Fruit fly (Drosophila melanogaster) ovary, adult (tissue): ENCODE measurements around the gene Coq5.
"Not testable (repeated sequence)": the region's sequence is repeated elsewhere in the genome, so short reads cannot be mapped to it uniquely, and the experiment has no call there.

ENCODE experiments used
- CG17801 ChIP-seq: fragments of 200-800 bp; optimal IDR thresholded peaks from 2 replicates; lab custom pipeline; 2019; ENCODE audit warnings: missing biosample characterization, mild to moderate bottlenecking, missing genetic modification characterization, moderate library complexity; ENCODE audit not compliant: partially characterized antibody

Gene Coq5

dm6 chrX:13226478-13226877, 32.1 kb upstream of the Coq5 start:
- no peak for TF ChIP-seq CG17801

- TF ChIP-seq CG17801, result no peak
These were observed 30.5 kb upstream of the Coq5 start for dm6 chrX:13224846-13225245.

DNA sequence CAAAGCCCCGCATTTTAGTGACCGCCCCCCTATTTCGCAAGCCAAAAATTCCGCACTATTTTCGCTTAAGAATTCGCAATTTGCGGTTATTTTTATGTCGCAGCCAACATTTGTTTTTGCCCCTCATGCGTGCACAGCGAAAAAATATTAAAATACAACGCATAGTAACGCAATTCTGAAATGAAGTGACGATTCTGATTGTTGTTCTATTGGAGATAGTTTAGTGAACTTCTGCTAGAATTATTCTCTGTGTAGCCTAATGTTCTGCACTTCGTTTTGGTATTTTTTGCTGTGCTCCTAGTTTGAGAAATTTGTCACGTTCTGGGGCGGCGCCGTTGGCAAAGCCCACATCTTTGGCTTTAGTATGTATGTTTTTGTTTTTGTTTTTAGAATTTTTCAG, 27.5 kb upstream of the Coq5 start:
- no peak for TF ChIP-seq CG17801

DNA sequence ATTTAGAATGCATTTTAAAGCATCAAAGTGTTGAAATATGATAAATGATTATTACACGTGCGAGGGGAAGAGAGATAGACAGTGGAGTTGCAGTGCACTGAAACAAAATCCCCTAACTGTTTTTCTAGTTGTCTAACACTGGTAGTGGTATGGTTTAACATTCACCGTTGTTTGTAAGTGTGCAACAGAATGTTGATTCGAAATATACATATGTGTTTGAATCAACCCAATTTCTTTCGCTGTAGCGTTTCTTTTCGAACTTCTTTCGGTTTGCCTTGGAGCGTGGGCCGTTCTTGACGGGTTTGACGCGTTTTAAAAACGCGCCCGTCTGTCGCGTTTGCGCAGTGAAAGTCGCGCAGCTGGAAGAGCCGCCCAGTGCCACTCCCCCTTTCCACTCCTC, 27.0 kb upstream of the Coq5 start:
- no peak for TF ChIP-seq CG17801

DNA sequence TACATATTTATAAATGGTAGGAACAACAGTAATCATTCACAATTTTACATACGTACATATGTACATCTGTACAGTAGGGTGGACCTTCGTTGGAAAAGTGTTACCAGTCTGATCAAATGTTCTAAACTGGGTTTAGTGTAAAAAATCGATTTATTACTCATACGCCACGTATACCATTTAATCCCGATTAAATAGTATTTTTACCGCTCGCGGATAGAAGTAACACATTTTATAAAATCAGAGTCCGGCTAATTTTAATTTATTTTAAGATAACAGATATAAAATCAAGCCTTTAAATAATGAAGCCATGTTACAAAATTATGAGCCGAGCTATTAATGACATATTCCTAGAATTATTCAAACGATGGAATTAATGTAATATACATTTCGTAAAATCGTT, 26.1 kb upstream of the Coq5 start:
- no peak for TF ChIP-seq CG17801

DNA sequence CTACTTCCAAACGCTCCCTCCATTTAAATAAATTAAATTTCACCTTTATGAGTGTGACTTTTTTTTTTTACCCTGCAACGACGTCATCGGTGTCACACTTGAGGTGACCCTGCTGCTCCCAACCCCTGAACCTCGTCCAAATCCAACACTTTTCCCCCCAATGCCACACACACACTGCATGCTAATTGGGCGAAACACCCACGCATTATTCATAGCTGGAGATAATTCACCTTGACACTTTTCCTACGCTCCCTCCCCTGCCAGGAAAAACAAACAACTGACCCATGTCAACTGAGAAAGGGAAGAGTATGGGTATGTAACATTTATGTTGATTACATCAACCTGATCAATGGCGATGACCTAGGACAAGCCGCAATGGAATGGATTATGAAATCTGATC, 24.9 kb upstream of the Coq5 start:
- no peak for TF ChIP-seq CG17801

DNA sequence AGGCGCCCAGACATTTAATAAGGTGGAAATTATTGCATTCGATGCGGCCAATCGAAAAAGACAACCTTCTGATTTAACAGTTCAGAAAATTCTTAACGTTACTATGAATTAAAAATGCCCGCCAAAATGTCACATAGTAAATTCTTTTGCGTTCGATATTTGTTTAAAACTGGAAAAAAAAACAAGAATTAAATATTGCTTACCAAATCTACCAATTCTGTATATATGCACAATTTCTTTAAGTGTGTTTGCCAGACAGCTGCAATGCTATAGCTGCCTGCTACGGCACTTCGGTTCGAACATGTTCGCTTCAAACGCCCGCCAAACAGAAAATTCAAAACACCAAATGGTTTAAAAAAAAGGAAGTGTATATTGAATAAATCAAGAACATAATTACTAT, 19.7 kb upstream of the Coq5 start:
- TF ChIP-seq CG17801, result no peak

DNA sequence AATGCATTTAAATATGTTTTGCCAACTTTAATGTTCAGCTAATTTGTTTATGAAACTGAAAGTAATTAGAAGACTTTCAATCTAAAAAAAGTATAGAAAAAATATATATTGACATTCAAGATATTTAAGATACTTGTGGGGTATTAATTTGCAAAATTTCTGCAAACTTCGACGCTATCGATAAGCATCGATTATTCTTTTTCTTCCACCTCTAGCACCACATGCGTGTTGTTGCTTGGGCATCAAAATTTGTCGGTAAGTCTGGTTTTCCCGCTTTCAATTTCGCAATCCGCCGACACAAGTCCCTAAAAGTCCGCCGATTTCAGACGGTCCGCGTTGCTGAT, 17.8 kb upstream of the Coq5 start, which contains the start of gene REG:
REG (plus strand) TSS at position 188 of the 344 bp plus-strand sequence.
- no peak for TF ChIP-seq CG17801

dm6 chrX:13211357-13212137, 17.2 kb upstream of the Coq5 start, which contains the start of gene sno:
sno (minus strand) TSS chrX:13211674.
- TF ChIP-seq CG17801, result peak; percentile 11

DNA sequence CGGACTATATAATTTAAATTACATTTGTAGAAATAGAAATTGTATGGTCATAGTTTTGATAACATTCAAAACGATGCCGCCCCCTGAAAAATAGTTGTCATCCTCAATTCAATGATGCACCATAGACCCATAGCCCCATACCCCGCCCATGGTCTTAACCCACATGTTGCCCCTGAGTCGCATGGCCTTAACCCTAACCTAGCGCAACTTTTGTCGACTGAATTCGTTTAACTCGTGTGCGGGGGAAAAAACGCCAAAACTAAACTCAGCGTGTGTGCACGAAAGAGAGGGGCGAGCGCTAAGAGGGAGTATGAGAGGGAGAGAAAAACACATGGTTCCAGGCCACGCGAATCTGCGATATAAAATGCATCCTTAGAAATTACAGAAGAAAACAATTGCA, 16.1 kb upstream of the Coq5 start:
- TF ChIP-seq CG17801, result no peak

dm6 chrX:13209410-13209809, 15.1 kb upstream of the Coq5 start:
- no peak for TF ChIP-seq CG17801

dm6 chrX:13208554-13208953, 14.2 kb upstream of the Coq5 start:
- no peak for TF ChIP-seq CG17801

- TF ChIP-seq CG17801, result no peak
These were observed 13.7 kb upstream of the Coq5 start for dm6 chrX:13208075-13208474.

- no peak for TF ChIP-seq CG17801
These were observed 10.4 kb upstream of the Coq5 start for dm6 chrX:13204718-13205117.

DNA sequence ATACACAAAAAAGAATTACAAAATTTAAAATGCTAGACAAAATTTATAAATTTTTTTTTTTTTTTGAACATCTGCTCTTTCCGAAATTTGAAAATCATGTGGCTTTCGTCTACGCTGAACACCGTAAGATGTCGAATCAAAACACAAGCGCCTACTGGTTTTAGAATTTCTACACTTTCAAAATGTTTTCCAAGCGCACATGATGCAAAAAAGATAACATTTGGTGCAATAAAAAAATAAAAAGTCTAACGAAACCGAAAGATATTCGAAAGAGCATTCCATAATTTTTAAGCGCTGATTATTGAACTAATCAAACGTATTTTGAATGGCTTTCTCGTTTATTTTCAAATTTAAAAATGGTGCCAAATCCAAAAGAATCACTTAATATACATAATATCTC, 7.8 kb upstream of the Coq5 start, which contains the start of gene CG44437:
CG44437 (minus strand) TSS at position 101 of the 400 bp plus-strand sequence.
- TF ChIP-seq CG17801, result no peak

DNA sequence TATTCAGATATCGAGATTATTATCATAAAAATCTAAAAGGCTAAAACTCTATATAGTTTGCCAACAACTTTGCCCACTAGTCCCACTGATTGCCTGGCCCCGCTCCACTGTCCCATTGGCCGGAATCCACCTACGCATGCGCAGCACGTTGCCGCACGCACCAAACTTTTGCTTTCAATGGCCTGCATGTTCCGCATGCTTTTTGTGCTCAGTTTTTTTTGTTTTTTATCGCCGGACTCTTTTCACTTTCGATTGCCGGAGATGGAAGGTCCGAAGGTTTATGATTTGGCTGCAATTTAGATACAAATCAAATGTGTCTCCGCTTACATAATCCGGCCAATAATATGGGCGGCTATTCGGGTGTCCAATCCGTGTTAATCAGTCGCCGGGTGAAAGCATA, 2.1 kb downstream of the Coq5 start:
- no peak for TF ChIP-seq CG17801

DNA sequence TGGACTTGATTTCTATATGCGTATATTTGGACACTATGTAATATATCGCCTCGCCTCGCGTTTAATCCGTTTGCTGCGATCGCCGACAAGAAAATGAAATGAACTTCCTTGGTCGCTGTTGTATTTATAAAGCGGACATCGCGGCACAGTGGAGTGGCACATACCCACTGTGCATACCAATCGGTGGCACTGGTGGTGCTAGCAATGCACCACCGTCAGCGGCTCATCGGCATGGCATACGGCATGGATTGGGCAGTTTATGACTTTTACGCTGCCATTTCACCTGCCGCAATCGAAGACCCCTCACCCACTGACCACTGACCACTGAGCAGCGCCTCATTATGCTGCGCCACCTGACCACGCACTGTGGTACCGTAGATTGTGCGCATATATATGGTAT, 2.6 kb downstream of the Coq5 start, which contains the start of gene CG12723:
CG12723 (minus strand) TSS at position 101 of the 400 bp plus-strand sequence.
- no peak for TF ChIP-seq CG17801

dm6 chrX:13189032-13189431, 5.3 kb downstream of the Coq5 start, which contains the start of gene Lgr4:
Lgr4 (minus strand) TSS chrX:13189164.
- no peak for TF ChIP-seq CG17801

DNA sequence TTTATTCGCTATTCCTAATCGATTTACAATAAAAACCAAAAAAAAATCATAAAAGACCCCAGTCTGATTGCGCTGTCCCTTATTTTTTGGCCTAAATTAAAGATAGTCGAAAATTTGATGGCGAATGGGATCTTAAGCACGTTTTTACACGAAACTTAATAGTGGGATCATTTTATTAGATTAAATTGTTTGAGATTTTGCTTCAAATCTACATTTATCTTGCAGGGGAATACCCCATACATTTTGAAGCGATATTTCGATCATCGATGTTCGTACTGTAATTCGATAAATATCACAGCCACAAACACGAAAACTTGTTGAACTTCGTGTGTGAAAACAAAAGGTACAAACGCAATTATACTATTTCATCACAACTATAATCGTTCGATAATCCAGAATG, 10.2 kb downstream of the Coq5 start, which contains the start of gene CG32641:
CG32641 (plus strand) TSS at position 301 of the 400 bp plus-strand sequence.
- not testable (repeated sequence) for TF ChIP-seq CG17801
